Fruit fly (Drosophila melanogaster): Measurements from ENCODE around the gene Mipp1.
A peak's percentile ranks its signal among the peaks of the same experiment; 100 is the strongest.

Gene Mipp1

dm6 chr3L:16571014-16571738 is 2.0 kb downstream of the Mipp1 start (continued):
- TF ChIP-seq crol (GFP tag; IDR thresholded peaks at IDR 0.05): no peak
- TF ChIP-seq sima (GFP tag; optimal IDR thresholded peaks at IDR 0.05): no peak
- TF ChIP-seq Sox100B (GFP tag; optimal IDR thresholded peaks at IDR 0.05): peak; percentile 38
- TF ChIP-seq crc (GFP tag; optimal IDR thresholded peaks at IDR 0.05): peak; percentile 26
- TF ChIP-seq Rfx (GFP tag; IDR thresholded peaks at IDR 0.05): peak; percentile 85
- TF ChIP-seq Sry-β (GFP tag; optimal IDR thresholded peaks at IDR 0.05): no peak
- TF ChIP-seq Dbx (GFP tag; IDR thresholded peaks at IDR 0.05): peak; percentile 74
- TF ChIP-seq ac (GFP tag; optimal IDR thresholded peaks at IDR 0.05): no peak
- peak; percentile 60 for TF ChIP-seq lilli (GFP tag; optimal IDR thresholded peaks at IDR 0.05)
- TF ChIP-seq stwl (tag; optimal IDR thresholded peaks at IDR 0.05): no peak
- TF ChIP-seq Dek (tag; optimal IDR thresholded peaks at IDR 0.05): peak; percentile 56
- TF ChIP-seq Poxn (GFP tag; IDR thresholded peaks at IDR 0.05): no peak
- peak; percentile 65 for TF ChIP-seq unpg (GFP tag; optimal IDR thresholded peaks at IDR 0.05)
- peak; percentile 21 for TF ChIP-seq Chrac-16 (GFP tag; optimal IDR thresholded peaks at IDR 0.05)
- TF ChIP-seq chinmo (GFP tag; IDR thresholded peaks at IDR 0.05; ENCODE audit: partially characterized antibody): no peak
- peak; percentile 56 for TF ChIP-seq Xbp1 (GFP tag; optimal IDR thresholded peaks at IDR 0.05)
- no peak for TF ChIP-seq dm (GFP tag; optimal IDR thresholded peaks at IDR 0.05)
- TF ChIP-seq CG2199 (GFP tag; IDR thresholded peaks at IDR 0.05): no peak
- peak; percentile 77 for TF ChIP-seq gem (tag; optimal IDR thresholded peaks at IDR 0.05)
- TF ChIP-seq CG12236 (GFP tag; optimal IDR thresholded peaks at IDR 0.05): no peak
- TF ChIP-seq CG11093 (GFP tag; IDR thresholded peaks at IDR 0.05): no peak
- TF ChIP-seq CG31441 (GFP tag; IDR thresholded peaks at IDR 0.05): peak; percentile 30; the same call in 1 of the 2 replicates
- TF ChIP-seq Dip2 (GFP tag; IDR thresholded peaks at IDR 0.05): no peak
- peak; percentile 58 for TF ChIP-seq fd3F (GFP tag; optimal IDR thresholded peaks at IDR 0.05)
- no peak for TF ChIP-seq CG14965 (GFP tag; optimal IDR thresholded peaks at IDR 0.05; ENCODE audit: borderline replicate concordance)
- TF ChIP-seq schlank (tag; optimal IDR thresholded peaks at IDR 0.05): no peak
- peak; percentile 47 for TF ChIP-seq esg (GFP tag; conservative IDR thresholded peaks at IDR 0.05)
- no peak for TF ChIP-seq CG3065 (GFP tag; optimal IDR thresholded peaks at IDR 0.05)
- no peak for TF ChIP-seq NFAT (GFP tag; IDR thresholded peaks at IDR 0.05)
- TF ChIP-seq Doc3 (GFP tag; IDR thresholded peaks at IDR 0.05; ENCODE audit: partially characterized antibody): no peak
- peak; percentile 43 for TF ChIP-seq HLH54F (GFP tag; optimal IDR thresholded peaks at IDR 0.05)
- peak; percentile 47; the same call in 2 of the 3 replicates for TF ChIP-seq Aef1 (GFP tag; IDR thresholded peaks at IDR 0.05)
- TF ChIP-seq disco-r (GFP tag; optimal IDR thresholded peaks at IDR 0.05): no peak
- TF ChIP-seq sug (tag; optimal IDR thresholded peaks at IDR 0.05): peak; percentile 37
- TF ChIP-seq sc (optimal IDR thresholded peaks at IDR 0.05): no peak
- TF ChIP-seq sc (GFP tag; optimal IDR thresholded peaks at IDR 0.05): no peak
- TF ChIP-seq zen (tag; optimal IDR thresholded peaks at IDR 0.05): no peak
- TF ChIP-seq chn (GFP tag; optimal IDR thresholded peaks at IDR 0.05): no peak
- TF ChIP-seq Hmr (GFP tag; optimal IDR thresholded peaks at IDR 0.05): peak; percentile 62
- peak; percentile 50 for TF ChIP-seq CG6765 (GFP tag; optimal IDR thresholded peaks at IDR 0.05)
- no peak for TF ChIP-seq bowl (GFP tag; IDR thresholded peaks at IDR 0.05)
- TF ChIP-seq gfzf (GFP tag; optimal IDR thresholded peaks at IDR 0.05): no peak
- peak; percentile 35 for TF ChIP-seq tio (GFP tag; optimal IDR thresholded peaks at IDR 0.05)
- peak; percentile 62 for TF ChIP-seq CG2889 (GFP tag; IDR thresholded peaks at IDR 0.05)
- 0 out of 3 replicates have a peak, but pooled peaks have one; percentile 39 for TF ChIP-seq CG11456 (GFP tag; IDR thresholded peaks at IDR 0.05)
- no peak for TF ChIP-seq Awh (GFP tag; IDR thresholded peaks at IDR 0.05)
- TF ChIP-seq CG11398 (GFP tag; optimal IDR thresholded peaks at IDR 0.05): no peak
- TF ChIP-seq CG33213 (GFP tag; optimal IDR thresholded peaks at IDR 0.05): peak; percentile 56
- TF ChIP-seq CG8089 (GFP tag; optimal IDR thresholded peaks at IDR 0.05): no peak
- TF ChIP-seq Abd-B (GFP tag; optimal IDR thresholded peaks at IDR 0.05): peak; percentile 4
- peak; percentile 82; the same call in 2 of the 3 replicates for TF ChIP-seq dysf (GFP tag; IDR thresholded peaks at IDR 0.05)
